Fruit fly (Drosophila melanogaster) whole organism, adult: ENCODE data around the gene RpS25.

Experiments
- CG11617 ChIP-seq: fragments of 200-800 bp; sonication (Bioruptor generic); optimal IDR thresholded peaks from 2 replicates; lab custom pipeline; 2017; ENCODE audit warnings: mild to moderate bottlenecking, missing biosample characterization, missing genetic modification reagents, missing genetic modification characterization
- CG12768 ChIP-seq: fragments of 200-800 bp; sonication (Bioruptor generic); optimal IDR thresholded peaks from 2 replicates; lab custom pipeline; 2017; ENCODE audit warnings: missing biosample characterization, missing genetic modification characterization, mild to moderate bottlenecking, moderate library complexity, missing genetic modification reagents
- CG1620 ChIP-seq: fragments of 200-800 bp; sonication (Bioruptor generic); optimal IDR thresholded peaks from 2 replicates; lab custom pipeline; 2016; ENCODE audit warnings: missing biosample characterization, missing genetic modification characterization
- Mnt ChIP-seq: fragments of 200-800 bp; sonication (Bioruptor generic); optimal IDR thresholded peaks from 2 replicates; lab custom pipeline; 2016; ENCODE audit warnings: missing biosample characterization, mild to moderate bottlenecking, missing genetic modification characterization
- cnc ChIP-seq, 2 experiments: fragments of >200 bp; optimal IDR thresholded peaks; 2 replicates each; lab custom pipeline; 2017
- pad ChIP-seq: fragments of 200-800 bp; sonication (Bioruptor generic); optimal IDR thresholded peaks from 3 replicates; lab custom pipeline; 2017; ENCODE audit warnings: missing biosample characterization, missing genetic modification characterization, mild to moderate bottlenecking, moderate library complexity, missing genetic modification reagents

DNA sequence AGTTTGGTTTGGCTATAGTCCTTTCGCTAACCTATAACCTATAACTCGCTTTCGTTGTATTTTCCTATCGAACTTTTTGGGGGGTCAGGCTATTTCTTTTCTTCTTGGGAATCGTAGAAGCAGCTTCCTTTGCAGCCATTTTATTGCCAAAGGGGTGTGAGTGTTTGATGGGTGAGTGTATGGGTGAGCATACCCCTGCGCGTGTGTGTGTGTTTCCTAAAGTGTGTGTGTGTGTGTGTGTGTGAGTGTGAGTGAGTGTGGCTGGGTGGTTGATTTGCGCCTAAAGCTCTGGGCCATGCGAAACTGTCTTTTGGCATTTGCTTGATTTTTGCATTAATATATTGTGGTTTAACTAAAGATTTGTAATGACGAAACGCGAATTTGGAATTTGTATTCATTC is 37.7 kb upstream of the RpS25 start:
- TF ChIP-seq CG12768, result no peak
- TF ChIP-seq cnc (optimal IDR thresholded peaks at IDR 0.05; lab: Kevin White, UChicago), result no peak
- no peak for TF ChIP-seq CG1620
- no peak for TF ChIP-seq pad (GFP tag; lab: Kevin White, UChicago)
- TF ChIP-seq Mnt (GFP tag; lab: Kevin White, UChicago), result no peak
- no peak for TF ChIP-seq CG11617 (GFP tag; lab: Kevin White, UChicago)
